Fruit fly (Drosophila melanogaster) whole organism, pupa: Measurements from ENCODE around the gene CG5882.

Source experiments
- CG10348 ChIP-seq: fragments of 200-800 bp; sonication (Bioruptor generic); IDR thresholded peaks from 2 replicates; pipeline ENCODE4 v1.3.6; 2022; ENCODE audit warnings: missing biosample characterization, missing genetic modification characterization
- CG12605 ChIP-seq: fragments of 200-800 bp; sonication (Bioruptor generic); IDR thresholded peaks from 2 replicates; pipeline ENCODE4 v1.3.6; 2022; ENCODE audit warnings: missing biosample characterization, missing genetic modification characterization
- CG13204 ChIP-seq: fragments of 200-800 bp; sonication (Bioruptor generic); optimal IDR thresholded peaks from 2 replicates; lab custom pipeline; 2018; ENCODE audit warnings: missing biosample characterization, mild to moderate bottlenecking, missing genetic modification characterization, moderate library complexity
- CG14655 ChIP-seq: fragments of 200-800 bp; sonication (Bioruptor generic); optimal IDR thresholded peaks from 3 replicates; lab custom pipeline; 2017; ENCODE audit warnings: mild to moderate bottlenecking, missing biosample characterization, missing genetic modification reagents, missing genetic modification characterization
- CG15710 ChIP-seq: fragments of 200-800 bp; sonication (Bioruptor generic); optimal IDR thresholded peaks from 2 replicates; lab custom pipeline; 2018; ENCODE audit warnings: missing biosample characterization, mild to moderate bottlenecking, missing genetic modification characterization, moderate library complexity
- CG17806 ChIP-seq: fragments of 200-800 bp; sonication (Bioruptor generic); optimal IDR thresholded peaks from 2 replicates; lab custom pipeline; 2018; ENCODE audit warnings: missing biosample characterization, mild to moderate bottlenecking, missing genetic modification characterization, moderate library complexity
- CG32121 ChIP-seq: fragments of 200-800 bp; sonication (Bioruptor generic); IDR thresholded peaks from 2 replicates; pipeline ENCODE4 v1.3.6; 2022; ENCODE audit warnings: missing biosample characterization, missing genetic modification characterization
- CG34367 ChIP-seq: fragments of 200-800 bp; sonication (Bioruptor generic); optimal IDR thresholded peaks from 2 replicates; lab custom pipeline; 2018; ENCODE audit warnings: missing biosample characterization, mild to moderate bottlenecking, missing genetic modification characterization
- CG4496 ChIP-seq: fragments of 200-800 bp; sonication (Bioruptor generic); IDR thresholded peaks from 3 replicates; pipeline ENCODE4 v1.3.6; 2022; ENCODE audit warnings: missing biosample characterization, missing genetic modification characterization
- CG8159 ChIP-seq: fragments of 200-800 bp; sonication (Bioruptor generic); optimal IDR thresholded peaks from 3 replicates; lab custom pipeline; 2018; ENCODE audit warnings: missing biosample characterization, mild to moderate bottlenecking, missing genetic modification characterization, moderate library complexity
- CG8301 ChIP-seq: fragments of 200-800 bp; sonication (Bioruptor generic); optimal IDR thresholded peaks from 2 replicates; lab custom pipeline; 2018; ENCODE audit warnings: missing biosample characterization, mild to moderate bottlenecking, missing genetic modification characterization
- CG9948 ChIP-seq: fragments of 200-800 bp; sonication (Bioruptor generic); optimal IDR thresholded peaks from 2 replicates; lab custom pipeline; 2018; ENCODE audit warnings: missing biosample characterization, mild to moderate bottlenecking, missing genetic modification characterization, moderate library complexity
- D1 ChIP-seq: fragments of 200-800 bp; sonication (Bioruptor generic); optimal IDR thresholded peaks from 2 replicates; lab custom pipeline; 2018; ENCODE audit warnings: missing biosample characterization, mild to moderate bottlenecking, missing genetic modification characterization, moderate library complexity
- EcR ChIP-seq: fragments of 200-800 bp; sonication (Bioruptor generic); optimal IDR thresholded peaks from 3 replicates; lab custom pipeline; 2019; ENCODE audit warnings: missing biosample characterization, missing genetic modification characterization, mild to moderate bottlenecking, moderate library complexity, missing genetic modification reagents
- Ets98B ChIP-seq: fragments of 200-800 bp; sonication (Bioruptor generic); IDR thresholded peaks from 2 replicates; pipeline ENCODE4 v1.3.6; 2022; ENCODE audit warnings: missing biosample characterization, missing genetic modification characterization
- Pif1A ChIP-seq: fragments of 200-800 bp; sonication (Bioruptor generic); optimal IDR thresholded peaks from 3 replicates; lab custom pipeline; 2016; ENCODE audit warnings: missing biosample characterization, missing genetic modification characterization
- Pif1B ChIP-seq: fragments of 200-800 bp; sonication (Bioruptor generic); optimal IDR thresholded peaks from 3 replicates; lab custom pipeline; 2016; ENCODE audit warnings: missing biosample characterization, missing genetic modification characterization
- Snoo ChIP-seq: fragments of 200-800 bp; sonication (Bioruptor generic); optimal IDR thresholded peaks from 3 replicates; lab custom pipeline; 2017; ENCODE audit warnings: missing biosample characterization, mild to moderate bottlenecking, missing genetic modification characterization, inconsistent platforms
- fd96Ca ChIP-seq: fragments of 200-800 bp; sonication (Bioruptor generic); IDR thresholded peaks from 3 replicates; pipeline ENCODE4 v1.3.6; 2022; ENCODE audit warnings: missing biosample characterization, missing genetic modification characterization
- gl ChIP-seq: fragments of 200-800 bp; sonication (Bioruptor generic); optimal IDR thresholded peaks from 2 replicates; lab custom pipeline; 2018; ENCODE audit warnings: missing biosample characterization, mild to moderate bottlenecking, missing genetic modification characterization
- rn ChIP-seq: fragments of 200-800 bp; sonication (Bioruptor generic); IDR thresholded peaks from 2 replicates; pipeline ENCODE4 v1.3.6; 2022; ENCODE audit warnings: missing biosample characterization, missing genetic modification characterization

CG5882 gene

DNA sequence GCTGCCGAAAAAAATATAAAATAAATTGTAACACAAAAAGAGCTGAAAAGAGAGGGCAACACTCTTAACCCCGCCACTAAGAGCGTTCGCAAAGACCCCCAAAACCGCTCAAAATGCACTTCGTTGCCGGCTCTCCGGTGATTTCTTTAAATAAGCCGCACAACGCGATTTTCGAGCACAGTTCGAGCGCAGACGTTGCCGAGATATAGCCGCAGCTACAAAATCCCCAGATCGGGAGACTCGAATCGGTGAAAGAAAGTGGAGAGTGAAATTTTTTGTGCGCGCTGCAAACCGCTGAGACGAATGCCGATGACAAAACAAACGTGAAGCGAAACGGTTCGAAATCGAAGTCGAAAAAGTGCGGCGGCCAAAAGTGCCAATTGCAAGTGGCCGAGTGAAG lies 42.8 kb upstream of the CG5882 start, which contains the start of gene CG14257:
CG14257 (plus strand) TSS at position 177 of the 400 bp plus-strand sequence.
- TF ChIP-seq Snoo (tag; lab: Kevin White, UChicago) (no peak), CG12605 (GFP tag; lab: Robert Waterston, UW) (0 out of 2 replicates have a peak, but pooled peaks have one; percentile 34), Ets98B (no peak; the same call in 1 of the 2 replicates), Pif1B (no peak), CG4496 (0 out of 3 replicates have a peak, but pooled peaks have one; percentile 34), fd96Ca (no peak), Pif1A (GFP tag; lab: Kevin White, UChicago) (no peak)
- TF ChIP-seq, all 21 proteins: peak for 2

DNA sequence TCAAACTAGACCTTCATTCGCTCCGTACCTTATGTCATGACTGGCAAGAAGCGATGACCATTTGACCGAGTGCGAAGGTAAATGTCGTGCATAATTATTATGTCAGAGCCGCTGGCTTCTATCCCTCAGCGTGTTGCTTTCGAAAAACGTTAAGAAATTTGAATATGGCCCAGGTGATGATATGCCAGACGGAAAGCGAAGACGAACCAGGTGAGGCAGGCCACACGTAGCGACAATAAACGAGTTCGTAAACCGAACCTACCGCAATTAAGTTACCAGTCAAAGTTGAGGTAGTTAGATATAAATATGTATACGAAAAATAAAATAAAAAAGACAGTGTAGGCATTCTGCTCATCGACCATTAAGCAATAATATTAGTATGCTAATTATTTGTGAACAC lies 41.8 kb upstream of the CG5882 start:
- no peak for TF ChIP-seq CG34367
- TF ChIP-seq CG32121 (GFP tag; lab: Robert Waterston, UW) = no peak
- no peak for TF ChIP-seq EcR (GFP tag; lab: Kevin White, UChicago)
- TF ChIP-seq fd96Ca = no peak
- TF ChIP-seq gl (tag; lab: Kevin White, UChicago) = no peak
- TF ChIP-seq Ets98B = no peak
- no peak for TF ChIP-seq CG9948 (tag; lab: Kevin White, UChicago)

dm6 chr3R:27082752-27083151 lies 35.7 kb upstream of the CG5882 start:
- TF ChIP-seq CG13204 (GFP tag; lab: Kevin White, UChicago) = no peak
- TF ChIP-seq CG9948 (tag; lab: Kevin White, UChicago) = no peak
- no peak for TF ChIP-seq CG32121 (GFP tag; lab: Robert Waterston, UW)
- TF ChIP-seq CG17806 (tag; lab: Kevin White, UChicago) = no peak
- TF ChIP-seq Pif1B = no peak
- TF ChIP-seq CG8159 (tag; lab: Kevin White, UChicago) = no peak
- TF ChIP-seq CG12605 (GFP tag; lab: Robert Waterston, UW) = no peak
- TF ChIP-seq Ets98B = no peak
- no peak for TF ChIP-seq gl (tag; lab: Kevin White, UChicago)
- TF ChIP-seq rn (GFP tag; lab: Robert Waterston, UW) = no peak
- no peak for TF ChIP-seq CG10348 (GFP tag; lab: Robert Waterston, UW)
- no peak for TF ChIP-seq Pif1A (GFP tag; lab: Kevin White, UChicago)
- TF ChIP-seq CG4496 = no peak
- no peak for TF ChIP-seq CG14655 (GFP tag; lab: Kevin White, UChicago)
- no peak for TF ChIP-seq CG8301 (tag; lab: Kevin White, UChicago)
- no peak for TF ChIP-seq D1
- TF ChIP-seq fd96Ca = no peak
- no peak for TF ChIP-seq EcR (GFP tag; lab: Kevin White, UChicago)

- TF ChIP-seq Pif1A (GFP tag; lab: Kevin White, UChicago) = peak; percentile 62
- peak; percentile 6 for TF ChIP-seq CG8301 (tag; lab: Kevin White, UChicago)
- peak; percentile 18 for TF ChIP-seq CG9948 (tag; lab: Kevin White, UChicago)
- peak; percentile 42 for TF ChIP-seq CG14655 (GFP tag; lab: Kevin White, UChicago)
- peak; percentile 74 for TF ChIP-seq CG8159 (tag; lab: Kevin White, UChicago)
- no peak for TF ChIP-seq D1
- no peak for TF ChIP-seq CG13204 (GFP tag; lab: Kevin White, UChicago)
- no peak for TF ChIP-seq Snoo (tag; lab: Kevin White, UChicago)
- no peak for TF ChIP-seq CG34367
- TF ChIP-seq CG10348 (GFP tag; lab: Robert Waterston, UW) = no peak
- TF ChIP-seq EcR (GFP tag; lab: Kevin White, UChicago) = peak; percentile 91
- no peak for TF ChIP-seq CG15710 (tag; lab: Kevin White, UChicago)
- no peak for TF ChIP-seq rn (GFP tag; lab: Robert Waterston, UW)
- peak; percentile 25; the same call in 1 of the 2 replicates for TF ChIP-seq CG32121 (GFP tag; lab: Robert Waterston, UW)
- no peak for TF ChIP-seq Pif1B
- TF ChIP-seq CG17806 (tag; lab: Kevin White, UChicago) = peak; percentile 54
- peak; percentile 70; the same call in 2 of the 3 replicates for TF ChIP-seq CG4496
- peak; percentile 11 for TF ChIP-seq gl (tag; lab: Kevin White, UChicago)
- 0 out of 2 replicates have a peak, but pooled peaks have one; percentile 10 for TF ChIP-seq Ets98B
- no peak for TF ChIP-seq fd96Ca
- peak; percentile 62 for TF ChIP-seq CG12605 (GFP tag; lab: Robert Waterston, UW)
These were observed 33.9 kb upstream of the CG5882 start for dm6 chr3R:27084528-27085052.

dm6 chr3R:27087549-27087948 lies 30.9 kb upstream of the CG5882 start, which contains the start of gene Cpr97Ea:
Gene Cpr97Ea, minus strand, starts transcription at chr3R:27087778.
- TF ChIP-seq CG13204 (GFP tag; lab: Kevin White, UChicago) = peak; percentile 53
- TF ChIP-seq CG12605 (GFP tag; lab: Robert Waterston, UW) = no peak
- TF ChIP-seq EcR (GFP tag; lab: Kevin White, UChicago) = peak; percentile 70

dm6 chr3R:27091106-27091505 lies 27.3 kb upstream of the CG5882 start, which contains the start of gene Cpr97Eb:
Gene Cpr97Eb, minus strand, starts transcription at chr3R:27091130.
- TF ChIP-seq CG8159 (tag; lab: Kevin White, UChicago) = no peak
- no peak for TF ChIP-seq CG15710 (tag; lab: Kevin White, UChicago)
- peak; percentile 15; the same call in 1 of the 3 replicates for TF ChIP-seq CG4496
- 0 out of 2 replicates have a peak, but pooled peaks have one; percentile 24 for TF ChIP-seq Ets98B
- TF ChIP-seq CG32121 (GFP tag; lab: Robert Waterston, UW) = 0 out of 2 replicates have a peak, but pooled peaks have one; percentile 40
- peak; percentile 44 for TF ChIP-seq EcR (GFP tag; lab: Kevin White, UChicago)
